Worm (Caenorhabditis elegans): ENCODE results near the gene F09F7.6.
A peak's percentile ranks its signal among the peaks of the same experiment; 100 is the strongest.

Gene F09F7.6

DNA sequence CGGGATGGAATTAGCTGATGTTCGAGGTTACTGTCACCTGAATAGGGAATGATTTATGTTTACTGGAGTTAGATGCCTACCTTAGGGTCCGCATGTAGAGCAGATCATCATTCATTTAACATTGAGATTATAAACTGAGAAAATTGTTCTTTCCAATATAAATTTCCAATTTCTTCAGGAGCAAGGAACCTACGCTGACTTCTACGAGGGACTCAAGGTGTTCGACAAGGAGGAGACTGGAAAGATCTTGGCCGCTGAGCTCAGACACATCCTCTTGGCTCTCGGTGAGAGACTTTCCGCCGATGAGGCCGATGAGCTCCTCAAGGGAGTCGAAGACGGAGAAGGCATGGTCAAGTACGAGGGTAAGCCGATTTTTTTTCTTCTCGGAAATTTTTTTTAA, 14.6 kb upstream of the F09F7.6 start:
- no peak for TF ChIP-seq ceh-16 (tag; optimal IDR thresholded peaks at IDR 0.05)
- TF ChIP-seq daf-12 (tag; optimal IDR thresholded peaks at IDR 0.05), result no peak
- no peak for TF ChIP-seq mdl-1 (tag; optimal IDR thresholded peaks at IDR 0.05)
- no peak for TF ChIP-seq nhr-12 (tag; optimal IDR thresholded peaks at IDR 0.05)
- TF ChIP-seq ceh-9 (tag; optimal IDR thresholded peaks at IDR 0.05), result no peak
- TF ChIP-seq ceh-82 (tag; optimal IDR thresholded peaks at IDR 0.05), result no peak
- no peak for TF ChIP-seq R02D3.7 (tag; optimal IDR thresholded peaks at IDR 0.05)
- no peak for TF ChIP-seq nhr-76 (tag; optimal IDR thresholded peaks at IDR 0.05)
- no peak for TF ChIP-seq nhr-77 (tag; optimal IDR thresholded peaks at IDR 0.05)
- TF ChIP-seq lsy-12 (tag; optimal IDR thresholded peaks at IDR 0.05), result no peak
- TF ChIP-seq ztf-4 (tag; optimal IDR thresholded peaks at IDR 0.05), result no peak
- TF ChIP-seq nhr-237 (tag; optimal IDR thresholded peaks at IDR 0.05), result no peak

DNA sequence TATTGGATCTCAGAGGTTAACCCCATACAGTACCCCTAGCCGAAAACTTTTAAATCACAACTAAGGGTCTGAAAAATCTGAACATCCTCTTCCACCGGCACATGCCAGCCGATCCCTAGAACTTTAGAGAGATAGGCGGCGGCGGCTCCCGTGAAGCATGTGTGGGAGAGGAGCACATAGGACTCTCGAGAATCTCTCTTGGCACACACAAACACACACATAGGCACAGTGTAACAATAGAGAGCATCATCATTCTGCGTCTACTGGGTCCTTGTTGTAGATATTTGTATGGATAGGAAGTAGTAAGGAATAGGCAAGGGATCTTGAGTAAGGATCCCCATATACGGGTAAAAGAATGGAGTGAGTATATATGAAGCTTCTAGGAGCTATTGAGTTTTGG, 13.8 kb upstream of the F09F7.6 start:
- TF ChIP-seq nhr-67 (tag; optimal IDR thresholded peaks at IDR 0.05) (no peak), pha-4 (tag; optimal IDR thresholded peaks at IDR 0.05) (no peak), nhr-12 (tag; optimal IDR thresholded peaks at IDR 0.05) (no peak)

DNA sequence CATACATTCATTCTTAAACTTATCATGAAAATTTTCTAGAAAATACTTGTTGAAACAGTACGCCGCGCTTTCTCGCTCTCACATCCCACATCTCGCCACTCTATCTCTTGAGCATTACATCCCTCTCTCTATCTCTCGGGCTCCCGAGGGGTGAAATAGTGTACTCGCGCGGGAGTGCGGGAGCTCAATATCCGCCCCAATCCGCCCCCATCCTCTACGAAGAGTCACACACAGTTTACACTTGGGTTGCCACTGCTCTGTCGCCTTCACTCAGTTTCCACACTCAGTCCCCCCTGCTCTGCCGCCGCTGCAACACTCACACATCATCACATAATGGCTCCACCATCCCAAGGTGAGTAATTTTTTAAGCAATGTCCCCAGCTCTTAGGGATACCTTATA, 12.9 kb upstream of the F09F7.6 start, which contains the start of gene mlc-3:
Gene mlc-3 (plus strand): TSS at position 227 of the 400 bp plus-strand sequence.
- TF ChIP-seq nhr-77 (tag; optimal IDR thresholded peaks at IDR 0.05) (no peak), ZK546.5 (tag; optimal IDR thresholded peaks at IDR 0.05) (no peak), nhr-12 (tag; optimal IDR thresholded peaks at IDR 0.05) (no peak), ztf-11 (tag; optimal IDR thresholded peaks at IDR 0.05) (no peak)

DNA sequence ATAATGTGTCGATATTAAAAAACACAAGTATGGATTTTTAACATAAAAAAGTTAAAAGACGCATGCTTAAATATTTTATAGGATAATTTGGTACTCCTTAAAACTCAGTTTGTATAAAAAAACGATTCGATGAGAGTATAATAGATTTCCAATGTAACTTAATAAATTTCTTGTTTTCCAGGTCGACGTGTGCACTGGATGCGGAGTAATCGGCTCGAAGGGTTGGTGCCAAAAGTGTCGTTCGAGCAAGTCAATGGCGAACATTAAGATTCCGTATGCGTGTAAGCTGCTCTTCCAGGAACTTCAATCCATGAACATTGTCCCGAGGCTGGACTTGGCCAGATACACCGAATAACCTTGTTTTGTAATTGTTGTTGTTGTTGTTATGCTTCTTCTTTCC, 12.4 kb upstream of the F09F7.6 start:
- TF ChIP-seq unc-39 (tag; optimal IDR thresholded peaks at IDR 0.05), result no peak
- no peak for TF ChIP-seq nhr-237 (tag; optimal IDR thresholded peaks at IDR 0.05)
- no peak for TF ChIP-seq nhr-67 (tag; optimal IDR thresholded peaks at IDR 0.05)
- TF ChIP-seq elt-3 (tag; optimal IDR thresholded peaks at IDR 0.05), result no peak
- TF ChIP-seq elt-1 (tag; optimal IDR thresholded peaks at IDR 0.05), result no peak
- TF ChIP-seq ztf-4 (tag; optimal IDR thresholded peaks at IDR 0.05), result no peak
- no peak for TF ChIP-seq mml-1 (tag; optimal IDR thresholded peaks at IDR 0.05)
- TF ChIP-seq nfya-1 (tag; optimal IDR thresholded peaks at IDR 0.05; ENCODE audit: insufficient read depth), result no peak
- no peak for TF ChIP-seq sea-2 (GFP tag; optimal IDR thresholded peaks at IDR 0.05)
- TF ChIP-seq nhr-28 (tag; optimal IDR thresholded peaks at IDR 0.05), result no peak
- TF ChIP-seq pha-4 (tag; optimal IDR thresholded peaks at IDR 0.05), result no peak
- no peak for TF ChIP-seq lsy-12 (tag; optimal IDR thresholded peaks at IDR 0.05)
- TF ChIP-seq nhr-25 (tag; optimal IDR thresholded peaks at IDR 0.05), result no peak
- TF ChIP-seq ceh-16 (tag; optimal IDR thresholded peaks at IDR 0.05), result no peak
- no peak for TF ChIP-seq nhr-77 (tag; optimal IDR thresholded peaks at IDR 0.05)
- no peak for TF ChIP-seq skn-1 (tag; optimal IDR thresholded peaks at IDR 0.05)
- TF ChIP-seq zag-1 (tag; optimal IDR thresholded peaks at IDR 0.05), result no peak
- no peak for TF ChIP-seq tbx-2 (tag; optimal IDR thresholded peaks at IDR 0.05)

DNA sequence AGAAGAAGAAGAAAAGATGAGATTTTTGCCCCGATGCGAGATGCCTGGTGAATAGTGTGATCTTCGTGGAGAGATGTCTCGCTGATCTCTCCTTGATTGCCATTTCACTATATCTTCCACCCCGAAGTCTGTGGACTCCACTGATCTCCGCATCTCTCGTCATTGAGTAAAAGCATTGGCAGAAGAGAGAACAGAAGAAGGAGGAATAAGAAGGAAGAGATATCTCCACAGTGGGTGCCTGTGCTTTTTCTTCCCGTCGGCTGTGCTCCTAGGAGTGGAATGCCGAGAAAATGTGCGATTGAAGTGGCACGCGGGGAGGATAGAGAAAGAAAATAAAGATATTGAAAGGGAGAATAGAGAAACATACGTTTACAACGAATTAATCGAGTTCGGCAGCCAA, 11.7 kb upstream of the F09F7.6 start:
- TF ChIP-seq nfya-1 (tag; optimal IDR thresholded peaks at IDR 0.05; ENCODE audit: insufficient read depth) (peak; percentile 23), aly-2 (tag; optimal IDR thresholded peaks at IDR 0.05) (no peak), snpc-4 (tag; optimal IDR thresholded peaks at IDR 0.05) (no peak), nhr-12 (tag; optimal IDR thresholded peaks at IDR 0.05) (no peak), elt-3 (tag; optimal IDR thresholded peaks at IDR 0.05) (no peak), nhr-43 (tag; optimal IDR thresholded peaks at IDR 0.05; ENCODE audit: poor library complexity, severe bottlenecking) (no peak)

DNA sequence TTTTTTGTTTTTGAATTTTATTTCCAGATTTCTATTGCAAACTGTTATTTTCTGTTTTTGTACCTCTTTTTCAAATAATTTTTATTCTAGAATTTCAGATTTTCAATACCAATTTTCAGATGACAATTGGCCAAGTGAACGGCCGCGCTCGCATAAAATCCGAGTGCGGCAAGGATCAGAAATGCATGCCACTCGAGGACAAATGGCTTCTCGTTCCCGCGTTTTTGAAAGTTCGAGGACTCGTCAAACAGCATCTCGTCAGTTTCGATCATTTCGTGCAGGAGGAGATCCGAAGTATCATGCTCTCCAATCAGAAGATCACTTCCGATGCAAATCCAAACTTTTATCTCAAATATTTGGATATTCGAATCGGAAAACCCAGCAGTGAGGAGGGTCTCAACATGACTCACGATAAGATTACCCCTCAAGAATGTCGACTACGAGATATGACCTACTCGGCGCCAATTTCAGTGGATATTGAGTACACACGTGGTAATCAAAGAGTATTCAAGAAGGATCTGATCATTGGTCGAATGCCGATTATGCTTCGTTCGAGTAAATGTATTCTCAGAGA, 5.4 kb upstream of the F09F7.6 start, which contains the start of gene rpc-2:
Gene rpc-2 (plus strand): TSS at position 120 of the 574 bp plus-strand sequence.
- TF ChIP-seq elt-2 (tag; optimal IDR thresholded peaks at IDR 0.05) (peak; percentile 8), ama-1 (optimal IDR thresholded peaks at IDR 0.05) (peak; percentile 64), unc-39 (tag; optimal IDR thresholded peaks at IDR 0.05) (no peak)

Data from whole organism, L3 larva.